Worm (Caenorhabditis elegans): ENCODE results near the gene F52E1.2.

The F52E1.2 gene

ce11 chrV:8406911-8407310 lies 3.5 kb upstream of the F52E1.2 start:
- no peak for TF ChIP-seq alr-1 (tag; optimal IDR thresholded peaks at IDR 0.05; ENCODE audit: borderline replicate concordance)
- TF ChIP-seq blmp-1 (tag; optimal IDR thresholded peaks at IDR 0.05) = peak; percentile 77
- TF ChIP-seq egl-27 (tag; optimal IDR thresholded peaks at IDR 0.05) = no peak
- peak; percentile 30 for TF ChIP-seq nhr-71 (tag; optimal IDR thresholded peaks at IDR 0.05)
- TF ChIP-seq nhr-77 (tag; optimal IDR thresholded peaks at IDR 0.05) = no peak
- peak; percentile 88 for TF ChIP-seq lin-14 (GFP tag; optimal IDR thresholded peaks at IDR 0.05)
- peak; percentile 65 for TF ChIP-seq nhr-20 (tag; optimal IDR thresholded peaks at IDR 0.05)
- peak in 2 of 6 experiments; percentile 47 to 70 for TF ChIP-seq elt-3 (tag; optimal IDR thresholded peaks at IDR 0.05)
- TF ChIP-seq lsy-2 (tag; optimal IDR thresholded peaks at IDR 0.05) = peak in 1 of 2 experiments; percentile 19
- peak; percentile 80 for TF ChIP-seq pag-3 (tag; optimal IDR thresholded peaks at IDR 0.05; ENCODE audit: borderline replicate concordance, insufficient read depth)
- no peak for TF ChIP-seq hpl-2 (GFP tag; optimal IDR thresholded peaks at IDR 0.05)
- TF ChIP-seq snu-23 (GFP tag; optimal IDR thresholded peaks at IDR 0.05) = peak; percentile 59
- no peak for TF ChIP-seq nhr-76 (tag; optimal IDR thresholded peaks at IDR 0.05)
- TF ChIP-seq dsc-1 (tag; optimal IDR thresholded peaks at IDR 0.05) = no peak
- TF ChIP-seq ets-5 (GFP tag; IDR thresholded peaks at IDR 0.05) = no peak
- no peak for TF ChIP-seq isw-1 (GFP tag; IDR thresholded peaks at IDR 0.05)
- TF ChIP-seq xbp-1 (tag; optimal IDR thresholded peaks at IDR 0.05) = no peak
- TF ChIP-seq C34B4.2 (tag; optimal IDR thresholded peaks at IDR 0.05) = no peak
- no peak for TF ChIP-seq ceh-82 (tag; optimal IDR thresholded peaks at IDR 0.05)
- TF ChIP-seq mdl-1 (tag; optimal IDR thresholded peaks at IDR 0.05) = peak in 1 of 2 experiments; percentile 6
- TF ChIP-seq nhr-237 (tag; optimal IDR thresholded peaks at IDR 0.05) = no peak
- no peak for TF ChIP-seq hlh-17 (GFP tag; optimal IDR thresholded peaks at IDR 0.05; ENCODE audit: borderline replicate concordance)
- TF ChIP-seq nhr-47 (tag; optimal IDR thresholded peaks at IDR 0.05) = no peak
- peak in 1 of 2 experiments; percentile 49 for TF ChIP-seq lin-35 (GFP tag; optimal IDR thresholded peaks at IDR 0.05)
- TF ChIP-seq C16A3.4 (tag; optimal IDR thresholded peaks at IDR 0.05) = peak; percentile 27
- TF ChIP-seq egl-13 (tag; optimal IDR thresholded peaks at IDR 0.05) = no peak
- TF ChIP-seq mep-1 (tag; optimal IDR thresholded peaks at IDR 0.05) = peak; percentile 35
- TF ChIP-seq efl-1 (optimal IDR thresholded peaks at IDR 0.05) = no peak
- no peak for TF ChIP-seq efl-1 (GFP tag; optimal IDR thresholded peaks at IDR 0.05 in 1 of 2)
- no peak for TF ChIP-seq lin-13 (GFP tag; optimal IDR thresholded peaks at IDR 0.05)
- no peak for TF ChIP-seq tbx-2 (tag; optimal IDR thresholded peaks at IDR 0.05)
- no peak for TF ChIP-seq C04F5.9 (tag; optimal IDR thresholded peaks at IDR 0.05)
- no peak for TF ChIP-seq efl-3 (GFP tag; optimal IDR thresholded peaks at IDR 0.05)
- TF ChIP-seq ztf-11 (tag; optimal IDR thresholded peaks at IDR 0.05) = no peak
- TF ChIP-seq unc-30 (tag; optimal IDR thresholded peaks at IDR 0.05) = no peak
- no peak for TF ChIP-seq sptf-1 (tag; optimal IDR thresholded peaks at IDR 0.05)
- TF ChIP-seq nhr-19 (GFP tag; conservative IDR thresholded peaks at IDR 0.05) = no peak
- peak; percentile 92 for TF ChIP-seq nhr-85 (tag)
- TF ChIP-seq nhr-28 (tag; optimal IDR thresholded peaks at IDR 0.05) = no peak
- TF ChIP-seq nhr-90 (tag; optimal IDR thresholded peaks at IDR 0.05; ENCODE audit: poor library complexity) = peak; percentile 27
- TF ChIP-seq jun-1 (tag; optimal IDR thresholded peaks at IDR 0.05) = no peak

ce11 chrV:8409594-8409993 lies 801 bp upstream of the F52E1.2 start:
- TF ChIP-seq nhr-71 (tag; optimal IDR thresholded peaks at IDR 0.05) (no peak), elt-3 (tag; optimal IDR thresholded peaks at IDR 0.05) (peak in 1 of 6 experiments; percentile 33), sox-4 (tag; optimal IDR thresholded peaks at IDR 0.05) (no peak), fkh-8 (tag; optimal IDR thresholded peaks at IDR 0.05) (no peak), unc-86 (tag; optimal IDR thresholded peaks at IDR 0.05) (no peak), lin-39 (tag; optimal IDR thresholded peaks at IDR 0.05) (no peak), ceh-90 (tag; optimal IDR thresholded peaks at IDR 0.05) (no peak), mep-1 (tag; optimal IDR thresholded peaks at IDR 0.05) (no peak), egl-13 (tag; optimal IDR thresholded peaks at IDR 0.05) (no peak), blmp-1 (tag; optimal IDR thresholded peaks at IDR 0.05) (peak; percentile 100), nhr-19 (GFP tag; conservative IDR thresholded peaks at IDR 0.05) (no peak), mab-9 (GFP tag; IDR thresholded peaks at IDR 0.05) (no peak), lsy-2 (tag; optimal IDR thresholded peaks at IDR 0.05) (no peak), lin-14 (GFP tag; optimal IDR thresholded peaks at IDR 0.05) (peak; percentile 5), ztf-4 (tag; optimal IDR thresholded peaks at IDR 0.05) (peak; percentile 27)
